Fruit fly (Drosophila melanogaster) whole organism, embryonic: ENCODE measurements around the gene Snx1.

Experiments used
- Awh ChIP-seq: fragments of 200-800 bp; sonication (Bioruptor generic); IDR thresholded peaks from 2 replicates; pipeline ENCODE4, ENCODE4 v1.3.6; 2022; ENCODE audit warnings: missing biosample characterization, missing genetic modification characterization
- CG10321 ChIP-seq: fragments of 200-800 bp; sonication (Bioruptor generic); IDR thresholded peaks from 2 replicates; pipeline ENCODE4 v1.3.6; 2022; ENCODE audit warnings: missing biosample characterization, missing genetic modification characterization
- CG10979 ChIP-seq: fragments of 200-800 bp; sonication (Bioruptor generic); optimal IDR thresholded peaks from 2 replicates; lab custom pipeline; 2018; ENCODE audit warnings: missing biosample characterization, mild to moderate bottlenecking, missing genetic modification characterization, moderate library complexity
- CG11085 ChIP-seq: fragments of 200-800 bp; sonication (Bioruptor generic); IDR thresholded peaks from 2 replicates; pipeline ENCODE4 v1.3.6; 2022; ENCODE audit warnings: missing biosample characterization, missing genetic modification characterization
- CG11093 ChIP-seq: fragments of 200-800 bp; sonication (Bioruptor generic); IDR thresholded peaks from 3 replicates; pipeline ENCODE4 v1.3.6; 2022; ENCODE audit warnings: missing biosample characterization, missing genetic modification characterization
- CG11504 ChIP-seq: fragments of 200-800 bp; sonication (Bioruptor generic); optimal IDR thresholded peaks from 3 replicates; lab custom pipeline; 2019; ENCODE audit warnings: missing biosample characterization, mild to moderate bottlenecking, missing genetic modification characterization, moderate library complexity
- CG11560 ChIP-seq: fragments of 200-800 bp; sonication (Bioruptor generic); IDR thresholded peaks from 3 replicates; pipeline ENCODE4 v1.3.6; 2022; ENCODE audit warnings: missing biosample characterization, missing genetic modification characterization
- CG12236 ChIP-seq: fragments of 200-800 bp; sonication (Bioruptor generic); optimal IDR thresholded peaks from 2 replicates; lab custom pipeline; 2016; ENCODE audit warnings: missing biosample characterization, missing genetic modification characterization
- CG12391 ChIP-seq: fragments of 200-800 bp; sonication (Bioruptor generic); optimal IDR thresholded peaks from 3 replicates; lab custom pipeline; 2018; ENCODE audit warnings: missing biosample characterization, mild to moderate bottlenecking, missing genetic modification characterization, moderate library complexity
- CG13296 ChIP-seq: fragments of 200-800 bp; sonication (Bioruptor generic); optimal IDR thresholded peaks from 3 replicates; lab custom pipeline; 2018; ENCODE audit warnings: missing biosample characterization, mild to moderate bottlenecking, missing genetic modification characterization
- CG14667 ChIP-seq: fragments of 200-800 bp; sonication (Bioruptor generic); IDR thresholded peaks from 2 replicates; pipeline ENCODE4 v1.3.6; 2022; ENCODE audit warnings: missing biosample characterization, missing genetic modification characterization
- CG1529 ChIP-seq: fragments of 200-800 bp; sonication (Bioruptor generic); optimal IDR thresholded peaks from 3 replicates; lab custom pipeline; 2018; ENCODE audit warnings: missing biosample characterization, missing genetic modification characterization
- CG1603 ChIP-seq: fragments of 200-800 bp; sonication (Bioruptor generic); optimal IDR thresholded peaks from 2 replicates; lab custom pipeline; 2019; ENCODE audit warnings: missing biosample characterization, mild to moderate bottlenecking, missing genetic modification characterization, moderate library complexity
- CG17612 ChIP-seq: fragments of 200-800 bp; sonication (Bioruptor generic); IDR thresholded peaks from 2 replicates; pipeline ENCODE4 v1.3.6; 2022; ENCODE audit warnings: missing biosample characterization, missing genetic modification characterization
- CG17829 ChIP-seq: fragments of 200-800 bp; optimal IDR thresholded peaks from 2 replicates; lab custom pipeline; 2019; ENCODE audit warnings: missing biosample characterization, mild to moderate bottlenecking, missing genetic modification characterization, moderate library complexity
- CG2120 ChIP-seq: fragments of 200-800 bp; sonication (Bioruptor generic); optimal IDR thresholded peaks from 3 replicates; lab custom pipeline; 2016; ENCODE audit warnings: missing biosample characterization, missing genetic modification characterization
- CG2199 ChIP-seq: fragments of 200-800 bp; sonication (Bioruptor generic); IDR thresholded peaks from 3 replicates; pipeline ENCODE4 v1.3.6; 2022; ENCODE audit warnings: missing biosample characterization, missing genetic modification characterization
- CG2712 ChIP-seq: fragments of 200-800 bp; optimal IDR thresholded peaks from 3 replicates; lab custom pipeline; 2019; ENCODE audit warnings: missing biosample characterization, mild to moderate bottlenecking, missing genetic modification characterization, moderate library complexity
- CG31224 ChIP-seq: fragments of 200-800 bp; sonication (Bioruptor generic); IDR thresholded peaks from 2 replicates; pipeline ENCODE4 v1.3.6; 2022; ENCODE audit warnings: missing biosample characterization, missing genetic modification characterization
- CG6654 ChIP-seq: fragments of 200-800 bp; sonication (Bioruptor generic); optimal IDR thresholded peaks from 2 replicates; lab custom pipeline; 2017; ENCODE audit warnings: missing biosample characterization, mild to moderate bottlenecking, missing genetic modification characterization
- CG7556 ChIP-seq: fragments of 200-800 bp; sonication (Bioruptor generic); optimal IDR thresholded peaks from 2 replicates; lab custom pipeline; 2017; ENCODE audit warnings: missing biosample characterization, mild to moderate bottlenecking, missing genetic modification characterization
- CG8281 ChIP-seq: fragments of 200-800 bp; sonication (Bioruptor generic); optimal IDR thresholded peaks from 2 replicates; lab custom pipeline; 2018; ENCODE audit warnings: missing biosample characterization, mild to moderate bottlenecking, missing genetic modification characterization, moderate library complexity
- CG9215 ChIP-seq: fragments of 200-800 bp; sonication (Bioruptor generic); IDR thresholded peaks from 2 replicates; pipeline ENCODE4 v1.3.6; 2022; ENCODE audit warnings: missing biosample characterization, missing genetic modification characterization
- CG9609 ChIP-seq: fragments of 200-800 bp; sonication (Bioruptor generic); optimal IDR thresholded peaks from 3 replicates; lab custom pipeline; 2016; ENCODE audit warnings: missing biosample characterization, missing genetic modification characterization
- CTCF ChIP-seq: fragments of 200-800 bp; sonication (Bioruptor generic); optimal IDR thresholded peaks from 2 replicates; lab custom pipeline; 2017; ENCODE audit warnings: missing biosample characterization, mild to moderate bottlenecking, missing genetic modification characterization, moderate library complexity
- CkIIα-i1 ChIP-seq: fragments of 200-800 bp; sonication (Bioruptor generic); IDR thresholded peaks from 2 replicates; pipeline ENCODE4 v1.3.6; 2022; ENCODE audit warnings: missing biosample characterization, missing genetic modification characterization
- Dip2 ChIP-seq: fragments of 200-800 bp; sonication (Bioruptor generic); IDR thresholded peaks from 2 replicates; pipeline ENCODE4 v1.3.6; 2022; ENCODE audit warnings: missing biosample characterization, missing genetic modification characterization
- Ets97D ChIP-seq: fragments of 200-800 bp; sonication (Bioruptor generic); optimal IDR thresholded peaks from 3 replicates; lab custom pipeline; 2016; ENCODE audit warnings: missing biosample characterization, missing genetic modification characterization
- Fer2 ChIP-seq: fragments of 200-800 bp; sonication (Bioruptor generic); optimal IDR thresholded peaks from 2 replicates; lab custom pipeline; 2018; ENCODE audit warnings: missing biosample characterization, mild to moderate bottlenecking, missing genetic modification characterization, moderate library complexity
- Fer3 ChIP-seq: fragments of 200-800 bp; sonication (Bioruptor generic); optimal IDR thresholded peaks from 2 replicates; lab custom pipeline; 2018; ENCODE audit warnings: missing biosample characterization, mild to moderate bottlenecking, missing genetic modification characterization, moderate library complexity
- HmgZ ChIP-seq: fragments of 200-800 bp; sonication (Bioruptor generic); optimal IDR thresholded peaks from 2 replicates; lab custom pipeline; 2018; ENCODE audit warnings: missing biosample characterization, mild to moderate bottlenecking, missing genetic modification characterization
- Hmr ChIP-seq: fragments of 200-800 bp; sonication (Bioruptor generic); optimal IDR thresholded peaks from 3 replicates; lab custom pipeline; 2017; ENCODE audit warnings: mild to moderate bottlenecking, missing biosample characterization, missing genetic modification reagents, missing genetic modification characterization
- Hmx ChIP-seq: fragments of 200-800 bp; sonication (Bioruptor generic); optimal IDR thresholded peaks from 2 replicates; lab custom pipeline; 2016; ENCODE audit warnings: missing biosample characterization, missing genetic modification characterization
- Max ChIP-seq: fragments of 200-800 bp; sonication (Bioruptor generic); optimal IDR thresholded peaks from 2 replicates; lab custom pipeline; 2016; ENCODE audit warnings: missing biosample characterization, mild to moderate bottlenecking, missing genetic modification characterization
- Side ChIP-seq: fragments of 200-800 bp; sonication (Bioruptor generic); optimal IDR thresholded peaks from 2 replicates; lab custom pipeline; 2016; ENCODE audit warnings: missing biosample characterization, missing genetic modification characterization
- Ssrp ChIP-seq: fragments of 200-800 bp; sonication (Bioruptor generic); optimal IDR thresholded peaks from 2 replicates; lab custom pipeline; 2018; ENCODE audit warnings: missing biosample characterization, mild to moderate bottlenecking, missing genetic modification characterization, moderate library complexity
- abd-A ChIP-seq: fragments of 200-800 bp; sonication (Bioruptor generic); optimal IDR thresholded peaks from 3 replicates; lab custom pipeline; 2019; ENCODE audit warnings: missing biosample characterization, mild to moderate bottlenecking, missing genetic modification characterization, moderate library complexity
- az2 ChIP-seq: fragments of 200-800 bp; sonication (Bioruptor generic); optimal IDR thresholded peaks from 3 replicates; lab custom pipeline; 2016; ENCODE audit warnings: missing biosample characterization, missing genetic modification characterization
- cas ChIP-seq: fragments of 200-800 bp; sonication (Bioruptor generic); IDR thresholded peaks from 2 replicates; pipeline ENCODE4 v1.3.6; 2022; ENCODE audit warnings: missing biosample characterization, missing genetic modification characterization
- chif ChIP-seq, 2 experiments: fragments of 200-800 bp; sonication (Bioruptor generic); optimal IDR thresholded peaks; 3 replicates each; lab custom pipeline; 2016; ENCODE audit warnings: missing biosample characterization in 2 of 2, missing genetic modification characterization in 2 of 2
- chm ChIP-seq: fragments of 200-800 bp; sonication (Bioruptor generic); IDR thresholded peaks from 2 replicates; pipeline ENCODE4 v1.3.6; 2022; ENCODE audit warnings: missing biosample characterization, missing genetic modification characterization
- cwo ChIP-seq: fragments of 200-800 bp; sonication (Bioruptor generic); optimal IDR thresholded peaks from 3 replicates; lab custom pipeline; 2017; ENCODE audit warnings: missing biosample characterization, missing genetic modification characterization, mild to moderate bottlenecking, moderate library complexity, missing genetic modification reagents
- dmrt11E ChIP-seq: fragments of 200-800 bp; sonication (Bioruptor generic); optimal IDR thresholded peaks from 3 replicates; lab custom pipeline; 2018; ENCODE audit warnings: missing biosample characterization, mild to moderate bottlenecking, missing genetic modification characterization, moderate library complexity
- dpn ChIP-seq, 2 experiments: fragments of 200-800 bp; sonication (Bioruptor generic); optimal IDR thresholded peaks; 3 replicates each; lab custom pipeline; 2016; ENCODE audit warnings: missing biosample characterization in 2 of 2, missing genetic modification characterization in 2 of 2
- dysf ChIP-seq: fragments of 200-800 bp; sonication (Bioruptor generic); IDR thresholded peaks from 3 replicates; pipeline ENCODE4 v1.3.6; 2022; ENCODE audit warnings: missing biosample characterization, missing genetic modification characterization
- fd3F ChIP-seq: fragments of 200-800 bp; sonication (Bioruptor generic); optimal IDR thresholded peaks from 2 replicates; lab custom pipeline; 2018; ENCODE audit warnings: missing biosample characterization, mild to moderate bottlenecking, missing genetic modification characterization, moderate library complexity
- fu2 ChIP-seq: fragments of 200-800 bp; sonication (Bioruptor generic); optimal IDR thresholded peaks from 2 replicates; lab custom pipeline; 2016; ENCODE audit warnings: missing biosample characterization, missing genetic modification characterization
- gcm2 ChIP-seq: fragments of 200-800 bp; sonication (Bioruptor generic); optimal IDR thresholded peaks from 2 replicates; lab custom pipeline; 2016; ENCODE audit warnings: missing biosample characterization, missing genetic modification characterization
- jing ChIP-seq: fragments of 200-800 bp; sonication (Bioruptor generic); optimal IDR thresholded peaks from 2 replicates; lab custom pipeline; 2018; ENCODE audit warnings: missing biosample characterization, mild to moderate bottlenecking, missing genetic modification characterization
- sens ChIP-seq: fragments of 200-800 bp; sonication (Bioruptor generic); peaks from one replicate; lab custom pipeline; 2016; ENCODE audit warnings: missing biosample characterization, missing genetic modification characterization
- sim ChIP-seq: fragments of 200-800 bp; sonication (Bioruptor generic); IDR thresholded peaks from 2 replicates; pipeline ENCODE4 v1.3.6; 2022; ENCODE audit warnings: missing biosample characterization, missing genetic modification characterization
- tgo ChIP-seq: fragments of 200-800 bp; sonication (Bioruptor generic); IDR thresholded peaks from 3 replicates; pipeline ENCODE4 v1.3.6; 2022; ENCODE audit warnings: missing biosample characterization, missing genetic modification characterization

The Snx1 gene

dm6 chr2L:3440322-3440721, 9.2 kb upstream of the Snx1 start:
- no peak for TF ChIP-seq Max (GFP tag; lab: Kevin White, UChicago)
- TF ChIP-seq CG17829 (tag; lab: Kevin White, UChicago) = peak; percentile 65
- peak; percentile 69 for TF ChIP-seq CG9609
- TF ChIP-seq CkIIα-i1 (GFP tag; lab: Robert Waterston, UW) = peak; percentile 39; the same call in 1 of the 2 replicates
- TF ChIP-seq CG8281 (tag; lab: Kevin White, UChicago) = peak; percentile 37
- TF ChIP-seq dmrt11E (tag; lab: Kevin White, UChicago) = no peak
- TF ChIP-seq az2 (GFP tag; lab: Kevin White, UChicago) = peak; percentile 50
- 0 out of 2 replicates have a peak, but pooled peaks have one; percentile 25 for TF ChIP-seq Dip2 (GFP tag; lab: Robert Waterston, UW)
- peak; percentile 74 for TF ChIP-seq CG10979 (tag; lab: Kevin White, UChicago)
- TF ChIP-seq Awh (GFP tag; lab: Robert Waterston, UW) = peak; percentile 86
- TF ChIP-seq chm (GFP tag; lab: Robert Waterston, UW) = 0 out of 2 replicates have a peak, but pooled peaks have one; percentile 9
- peak; percentile 73 for TF ChIP-seq cas (GFP tag; lab: Robert Waterston, UW)
- TF ChIP-seq CG17612 (GFP tag; lab: Robert Waterston, UW) = 0 out of 2 replicates have a peak, but pooled peaks have one; percentile 38
- peak; percentile 36 for TF ChIP-seq Side (GFP tag; lab: Kevin White, UChicago)
- peak; percentile 76; the same call in 2 of the 3 replicates for TF ChIP-seq CG11093 (GFP tag; lab: Robert Waterston, UW)
- peak; percentile 41 for TF ChIP-seq CG6654
- TF ChIP-seq CG2120 (GFP tag; lab: Kevin White, UChicago) = peak; percentile 55
- peak; percentile 69 for TF ChIP-seq CG12391 (tag; lab: Kevin White, UChicago)
- TF ChIP-seq abd-A (tag; lab: Kevin White, UChicago) = no peak
- no peak for TF ChIP-seq Hmx (GFP tag; lab: Kevin White, UChicago)
- TF ChIP-seq CG1603 (tag; lab: Kevin White, UChicago) = peak; percentile 90
- TF ChIP-seq dpn (GFP tag; optimal IDR thresholded peaks at IDR 0.05; lab: Kevin White, UChicago) = peak; percentile 45 to 59
- TF ChIP-seq CG11560 (tag; lab: Robert Waterston, UW) = peak; percentile 58; the same call in 2 of the 3 replicates
- peak; percentile 52 to 63 for TF ChIP-seq chif (GFP tag; optimal IDR thresholded peaks at IDR 0.05; lab: Kevin White, UChicago)
- TF ChIP-seq CG12236 (GFP tag; lab: Kevin White, UChicago) = no peak
- TF ChIP-seq Ssrp (tag; lab: Kevin White, UChicago) = peak; percentile 9
- TF ChIP-seq CG11085 (GFP tag; lab: Robert Waterston, UW) = 0 out of 2 replicates have a peak, but pooled peaks have one; percentile 21
- peak; percentile 7 for TF ChIP-seq CG13296 (GFP tag; lab: Kevin White, UChicago)
- no peak for TF ChIP-seq Ets97D
- TF ChIP-seq CG11504 (tag; lab: Kevin White, UChicago) = peak; percentile 69
- TF ChIP-seq Hmr (GFP tag; lab: Kevin White, UChicago) = peak; percentile 68
- peak; percentile 44 for TF ChIP-seq CG7556 (GFP tag; lab: Kevin White, UChicago)
- TF ChIP-seq CG31224 = peak; percentile 56
- peak; percentile 88 for TF ChIP-seq sens
- TF ChIP-seq CTCF (GFP tag; lab: Kevin White, UChicago) = peak; percentile 8
- no peak for TF ChIP-seq CG14667 (GFP tag; lab: Robert Waterston, UW)
- TF ChIP-seq tgo = peak; percentile 81
- TF ChIP-seq dysf (GFP tag; lab: Robert Waterston, UW) = peak; percentile 88
- TF ChIP-seq sim (GFP tag; lab: Robert Waterston, UW) = 0 out of 2 replicates have a peak, but pooled peaks have one; percentile 50
- TF ChIP-seq CG10321 (GFP tag; lab: Robert Waterston, UW) = peak; percentile 49; the same call in 1 of the 2 replicates
- TF ChIP-seq fu2 (GFP tag; lab: Kevin White, UChicago) = peak; percentile 34
- TF ChIP-seq Fer2 (tag; lab: Kevin White, UChicago) = peak; percentile 3
- TF ChIP-seq HmgZ (tag; lab: Kevin White, UChicago) = no peak
- TF ChIP-seq jing (GFP tag; lab: Kevin White, UChicago) = peak; percentile 29
- TF ChIP-seq CG2199 (GFP tag; lab: Robert Waterston, UW) = peak; percentile 51; the same call in 1 of the 3 replicates
- peak; percentile 76 for TF ChIP-seq CG2712 (tag; lab: Kevin White, UChicago)
- TF ChIP-seq CG9215 = peak; percentile 54
- TF ChIP-seq gcm2 = no peak
- no peak for TF ChIP-seq fd3F (GFP tag; lab: Kevin White, UChicago)
- TF ChIP-seq CG1529 (GFP tag; lab: Kevin White, UChicago) = peak; percentile 59
- TF ChIP-seq Fer3 (tag; lab: Kevin White, UChicago) = peak; percentile 59
- TF ChIP-seq cwo (GFP tag; lab: Kevin White, UChicago) = peak; percentile 93
